Worm (Caenorhabditis elegans): ENCODE measurements around the gene ltah-1.1.

The ltah-1.1 gene

DNA sequence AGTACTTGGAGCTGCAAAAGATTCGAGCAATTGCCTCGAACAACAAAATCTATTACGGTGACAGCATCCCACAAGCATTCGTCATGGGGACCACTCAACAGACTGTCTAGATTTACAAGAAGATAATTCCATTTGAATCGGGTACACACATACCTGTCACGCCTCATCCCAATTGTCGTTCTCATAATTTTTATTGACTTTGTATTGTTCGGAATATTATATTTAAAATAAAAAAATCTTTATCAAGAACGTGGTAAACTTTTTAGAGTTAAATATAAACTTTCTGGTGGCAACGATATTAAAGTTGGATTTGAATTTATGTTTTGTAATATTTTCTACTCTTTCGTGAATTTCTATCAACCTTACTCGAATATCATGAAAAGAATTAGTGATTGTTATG is 9.7 kb downstream of the ltah-1.1 start, which contains the start of gene C42C1.9:
Gene C42C1.9, plus strand, starts transcription at position 301 of the 400 bp plus-strand sequence.
- TF ChIP-seq elt-3 (tag; optimal IDR thresholded peaks at IDR 0.05) (no peak), bed-3 (GFP tag; optimal IDR thresholded peaks at IDR 0.05) (no peak), lsy-2 (tag; optimal IDR thresholded peaks at IDR 0.05) (no peak), lin-32 (GFP tag; optimal IDR thresholded peaks at IDR 0.05) (no peak), mls-2 (tag; optimal IDR thresholded peaks at IDR 0.05) (no peak), unc-39 (tag; optimal IDR thresholded peaks at IDR 0.05) (no peak), nhr-237 (tag; optimal IDR thresholded peaks at IDR 0.05) (no peak), sptf-1 (tag; optimal IDR thresholded peaks at IDR 0.05) (no peak), tbx-8 (GFP tag; optimal IDR thresholded peaks at IDR 0.05) (no peak), nhr-76 (tag; optimal IDR thresholded peaks at IDR 0.05) (no peak), cnd-1 (tag; optimal IDR thresholded peaks at IDR 0.05) (no peak), snpc-4 (tag; optimal IDR thresholded peaks at IDR 0.05) (no peak), ceh-83 (GFP tag; optimal IDR thresholded peaks at IDR 0.05) (no peak), drap-1 (GFP tag; optimal IDR thresholded peaks at IDR 0.05) (no peak), unc-62 (GFP tag; optimal IDR thresholded peaks at IDR 0.05) (no peak), sem-2 (GFP tag; optimal IDR thresholded peaks at IDR 0.05) (no peak), mep-1 (tag; optimal IDR thresholded peaks at IDR 0.05) (no peak)

DNA sequence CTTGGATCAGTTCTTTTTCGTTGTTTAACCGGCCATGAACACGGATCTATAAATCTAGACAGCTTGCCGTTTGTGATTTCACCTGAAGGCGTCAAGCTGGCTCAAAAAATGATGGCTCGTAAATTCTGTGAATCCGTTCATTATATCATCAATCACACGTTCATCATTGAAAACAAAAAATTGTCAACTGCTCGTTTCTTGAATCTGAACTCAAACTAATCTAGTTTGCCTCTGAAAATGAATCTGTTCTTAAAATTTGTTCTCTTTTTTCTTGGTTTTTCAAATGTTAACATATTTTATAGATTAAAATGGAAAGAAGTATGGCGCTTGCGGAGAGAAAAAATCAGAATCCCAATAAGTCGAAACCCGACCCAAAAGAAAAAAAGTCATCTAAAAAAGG is 11.3 kb downstream of the ltah-1.1 start, which contains the start of gene C42C1.8:
Gene C42C1.8, plus strand, starts transcription at position 301 of the 400 bp plus-strand sequence.
- TF ChIP-seq bed-3 (GFP tag; optimal IDR thresholded peaks at IDR 0.05), result no peak

DNA sequence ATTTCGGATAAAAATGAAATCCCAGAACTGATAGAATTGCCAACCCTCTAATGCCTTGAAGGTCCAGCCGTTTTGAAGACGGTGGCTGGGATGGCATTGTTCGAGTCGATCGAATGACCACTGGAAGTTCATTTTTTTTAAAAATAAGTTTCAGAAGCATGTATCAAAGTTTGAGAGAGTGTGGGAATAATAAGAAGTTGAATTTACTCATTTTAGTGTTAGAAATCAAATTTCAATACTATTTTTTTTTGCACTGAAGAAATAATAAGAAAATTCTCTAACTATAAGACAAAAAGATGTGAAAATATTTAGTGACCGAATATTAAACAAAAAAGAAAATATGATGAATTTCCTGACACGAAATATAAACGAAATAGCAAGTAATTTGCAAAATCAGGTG is 21.7 kb downstream of the ltah-1.1 start, which contains the start of gene oac-59:
Gene oac-59, minus strand, starts transcription at position 101 of the 400 bp plus-strand sequence.
- TF ChIP-seq ceh-39 (tag; optimal IDR thresholded peaks at IDR 0.05) (no peak), mab-5 (tag; optimal IDR thresholded peaks at IDR 0.05) (no peak), elt-3 (tag; optimal IDR thresholded peaks at IDR 0.05) (no peak), hlh-1 (tag; optimal IDR thresholded peaks at IDR 0.05) (no peak), lsy-2 (tag; optimal IDR thresholded peaks at IDR 0.05) (no peak)

DNA sequence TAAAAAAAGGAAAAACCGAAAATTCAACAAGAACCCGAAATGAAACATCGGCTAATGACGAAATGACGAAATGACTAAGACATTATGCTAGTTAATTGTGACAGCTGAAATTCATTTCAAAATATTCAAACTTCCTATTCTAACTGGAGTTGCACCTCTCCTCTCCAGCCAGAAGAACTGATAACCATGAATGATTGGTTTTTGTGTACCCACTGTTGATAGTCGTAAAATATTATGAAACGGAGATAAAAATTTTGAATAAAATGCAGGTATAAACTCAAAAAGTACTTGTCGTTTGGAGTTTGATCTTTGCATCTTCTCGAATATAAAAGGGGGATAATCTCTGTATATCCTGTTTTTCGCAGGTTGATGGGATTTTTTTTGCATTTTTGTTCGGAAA is 23.5 kb downstream of the ltah-1.1 start:
- TF ChIP-seq unc-120 (tag; optimal IDR thresholded peaks at IDR 0.05; ENCODE audit: poor library complexity, severe bottlenecking), result no peak
- no peak for TF ChIP-seq unc-62 (GFP tag; optimal IDR thresholded peaks at IDR 0.05)

DNA sequence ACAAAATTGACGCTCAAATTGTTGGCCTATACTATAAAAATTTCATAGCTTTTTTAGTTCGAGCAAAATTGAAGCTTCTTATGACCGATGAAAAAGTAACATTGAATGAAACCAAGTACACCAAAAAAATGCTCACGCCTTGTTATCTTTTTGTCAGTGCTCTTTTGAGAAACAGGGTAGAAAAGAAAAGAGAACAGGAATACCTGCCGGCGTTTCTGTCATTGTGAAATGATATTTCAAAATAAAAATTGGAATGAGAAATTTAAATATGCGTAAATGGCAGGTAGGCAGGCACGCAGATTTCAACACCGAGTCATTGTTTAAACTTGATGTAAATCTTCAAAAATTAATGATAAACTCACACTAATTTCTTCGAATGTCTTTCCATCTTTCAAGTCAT is 25.3 kb downstream of the ltah-1.1 start:
- TF ChIP-seq hlh-1 (tag; optimal IDR thresholded peaks at IDR 0.05) (no peak), unc-120 (tag; optimal IDR thresholded peaks at IDR 0.05; ENCODE audit: poor library complexity, severe bottlenecking) (no peak), elt-1 (tag; optimal IDR thresholded peaks at IDR 0.05; ENCODE audit: borderline replicate concordance, insufficient read depth) (no peak), flh-1 (GFP tag; optimal IDR thresholded peaks at IDR 0.05) (no peak), M03D4.4 (tag; optimal IDR thresholded peaks at IDR 0.05) (no peak), tbx-8 (GFP tag; optimal IDR thresholded peaks at IDR 0.05) (no peak), nhr-76 (tag; optimal IDR thresholded peaks at IDR 0.05) (no peak), zip-8 (tag; optimal IDR thresholded peaks at IDR 0.05) (no peak), sptf-1 (tag; optimal IDR thresholded peaks at IDR 0.05) (no peak), nhr-28 (tag; optimal IDR thresholded peaks at IDR 0.05) (no peak), nhr-2 (tag; optimal IDR thresholded peaks at IDR 0.05) (no peak), mep-1 (tag; optimal IDR thresholded peaks at IDR 0.05) (no peak), snpc-4 (tag; optimal IDR thresholded peaks at IDR 0.05) (no peak), ztf-11 (tag; optimal IDR thresholded peaks at IDR 0.05) (no peak), pha-4 (tag; optimal IDR thresholded peaks at IDR 0.05) (no peak), drap-1 (GFP tag; optimal IDR thresholded peaks at IDR 0.05) (no peak), cnd-1 (tag; optimal IDR thresholded peaks at IDR 0.05) (no peak)

DNA sequence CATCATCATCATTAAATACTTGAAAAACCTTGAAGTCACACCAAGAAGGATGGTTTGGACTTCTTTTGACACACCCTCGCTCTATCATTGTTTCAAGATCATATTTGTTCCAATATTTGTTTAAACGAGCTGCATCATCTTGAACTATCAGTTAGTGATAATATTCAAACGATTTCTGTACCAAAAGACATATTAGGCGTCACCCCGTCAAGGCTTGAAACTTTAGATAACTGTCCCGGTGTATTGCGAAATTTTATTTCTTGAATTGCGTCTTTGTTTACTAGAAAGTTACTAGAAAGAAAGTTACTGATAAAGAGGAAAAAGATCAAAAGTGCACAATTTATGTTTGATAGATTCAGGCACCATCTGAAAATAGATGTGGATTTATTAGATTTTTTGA is 26.5 kb downstream of the ltah-1.1 start:
- TF ChIP-seq snpc-4 (tag; optimal IDR thresholded peaks at IDR 0.05), result no peak
- TF ChIP-seq tbx-8 (GFP tag; optimal IDR thresholded peaks at IDR 0.05), result no peak
- TF ChIP-seq nhr-76 (tag; optimal IDR thresholded peaks at IDR 0.05), result no peak
- no peak for TF ChIP-seq M03D4.4 (tag; optimal IDR thresholded peaks at IDR 0.05)
- TF ChIP-seq sem-2 (GFP tag; optimal IDR thresholded peaks at IDR 0.05), result no peak
